Fruit fly (Drosophila melanogaster): ENCODE measurements around the gene Ilp6.

dm6 chrX:2303771-2304513, 30.5 kb downstream of the Ilp6 start:
- peak; percentile 88 for TF ChIP-seq psq (GFP tag; optimal IDR thresholded peaks at IDR 0.05)
- TF ChIP-seq dsf (GFP tag; optimal IDR thresholded peaks at IDR 0.05; ENCODE audit: borderline replicate concordance): no peak
- TF ChIP-seq lola (GFP tag; optimal IDR thresholded peaks at IDR 0.05): no peak
- TF ChIP-seq usp (GFP tag; optimal IDR thresholded peaks at IDR 0.05): no peak
- no peak for TF ChIP-seq pan (optimal IDR thresholded peaks at IDR 0.05)
- peak; percentile 80 for TF ChIP-seq Jra (GFP tag; optimal IDR thresholded peaks at IDR 0.05)

Measured in whole organism, wandering third instar larva.